Worm (Caenorhabditis elegans) whole organism, young adult: ENCODE measurements around the gene T16G1.5.

Experiments used
- efl-1 ChIP-seq: fragments of 150-350 bp; optimal IDR thresholded peaks from 2 replicates; lab custom pipeline; 2014; ENCODE audit warnings: missing biosample characterization, missing genetic modification reagents, missing genetic modification characterization
- lin-26 ChIP-seq: fragments of 200-800 bp; sonication (Bioruptor generic); IDR thresholded peaks from 2 replicates; pipeline ENCODE4 v1.3.6; 2022; ENCODE audit warnings: missing genetic modification reagents, missing genetic modification characterization, missing compliant biosample characterization
- lsl-1 ChIP-seq: fragments of 200-800 bp; sonication (Bioruptor generic); optimal IDR thresholded peaks from 2 replicates; lab custom pipeline; 2018; ENCODE audit warnings: mild to moderate bottlenecking, missing genetic modification characterization, moderate library complexity, missing compliant biosample characterization
- unc-62 ChIP-seq: fragments of 150-350 bp; optimal IDR thresholded peaks from 2 replicates; lab custom pipeline; 2014; ENCODE audit warnings: missing biosample characterization, missing genetic modification reagents, missing genetic modification characterization

ce11 chrV:12961085-12961560, 21.8 kb upstream of the T16G1.5 start, which contains the start of gene mpst-7:
- TF ChIP-seq efl-1 (GFP tag; lab: Kevin White, UChicago) (peak; percentile 57), unc-62 (GFP tag; lab: Kevin White, UChicago) (no peak), lin-26 (GFP tag; lab: Robert Waterston, UW) (no peak), lsl-1 (GFP tag; lab: Kevin White, UChicago) (no peak)
